Worm (Caenorhabditis elegans) whole organism, L4 larva: ENCODE data around the gene dlc-2.

Experiments
- F37D6.2 ChIP-seq: sonication (generic microtip); optimal IDR thresholded peaks from 2 replicates; lab custom pipeline; 2016; ENCODE audit warnings: mild to moderate bottlenecking, missing genetic modification characterization, missing compliant biosample characterization
- T20F7.1 ChIP-seq: fragments of 200-800 bp; sonication (Bioruptor generic); optimal IDR thresholded peaks from 2 replicates; lab custom pipeline; 2018; ENCODE audit warnings: mild to moderate bottlenecking, missing genetic modification characterization, missing compliant biosample characterization
- Y48G9A.11 ChIP-seq: fragments of 200-800 bp; sonication (Bioruptor generic); IDR thresholded peaks from 2 replicates; pipeline ENCODE4 v1.3.6; 2022; ENCODE audit warnings: missing genetic modification reagents, missing genetic modification characterization, missing compliant biosample characterization
- Y5F2A.4 ChIP-seq: fragments of 200-800 bp; sonication (Bioruptor generic); optimal IDR thresholded peaks from 2 replicates; lab custom pipeline; 2018; ENCODE audit warnings: mild to moderate bottlenecking, missing genetic modification characterization, missing compliant biosample characterization
- aha-1 ChIP-seq: fragments of 150-350 bp; peaks from one replicate; lab custom pipeline; 2014; ENCODE audit warnings: missing biosample characterization, missing genetic modification characterization
- aly-2 ChIP-seq: sonication (generic microtip); optimal IDR thresholded peaks from 2 replicates; lab custom pipeline; 2018; ENCODE audit warnings: missing biosample characterization, missing genetic modification characterization
- ama-1 ChIP-seq: fragments of 150-350 bp; optimal IDR thresholded peaks from 2 replicates; lab custom pipeline; 2014; ENCODE audit warnings: inconsistent platforms, mixed read lengths
- ceh-28 ChIP-seq: fragments of 150-350 bp; optimal IDR thresholded peaks from 2 replicates; lab custom pipeline; 2014; ENCODE audit warnings: missing biosample characterization, missing genetic modification reagents, missing genetic modification characterization
- ceh-62 ChIP-seq: sonication (generic microtip); optimal IDR thresholded peaks from 2 replicates; lab custom pipeline; 2017; ENCODE audit warnings: missing biosample characterization, missing genetic modification characterization
- ceh-82 ChIP-seq: sonication (generic microtip); optimal IDR thresholded peaks from 2 replicates; lab custom pipeline; 2017; ENCODE audit warnings: missing biosample characterization, missing genetic modification characterization
- ces-1 ChIP-seq: fragments of 150-350 bp; sonication (generic microtip); optimal IDR thresholded peaks from 4 replicates; lab custom pipeline; 2014; ENCODE audit warnings: missing biosample characterization, missing genetic modification reagents, missing genetic modification characterization
- ctbp-1 ChIP-seq: fragments of 200-800 bp; sonication (Bioruptor generic); IDR thresholded peaks from 2 replicates; pipeline ENCODE4 v1.3.6; 2022; ENCODE audit warnings: missing genetic modification reagents, missing genetic modification characterization, missing compliant biosample characterization
- daf-16 ChIP-seq, 3 experiments: sonication (generic microtip); optimal IDR thresholded peaks; 2 replicates each; lab custom pipeline; 2016 to 2017; ENCODE audit warnings: missing genetic modification characterization in 3 of 3, missing genetic modification reagents in 3 of 3, mild to moderate bottlenecking in 2 of 3, missing compliant biosample characterization in 2 of 3, missing biosample characterization in 1 of 3, moderate library complexity in 1 of 3
- daf-19 ChIP-seq: fragments of 200-800 bp; sonication (Bioruptor generic); conservative IDR thresholded peaks from 2 replicates; pipeline ENCODE4 v1.3.6; 2022; ENCODE audit warnings: missing genetic modification characterization, missing compliant biosample characterization
- fkh-10 ChIP-seq: fragments of 150-350 bp; optimal IDR thresholded peaks from 2 replicates; lab custom pipeline; 2014; ENCODE audit warnings: missing biosample characterization, missing genetic modification reagents, missing genetic modification characterization
- hlh-11 ChIP-seq: fragments of 200-800 bp; sonication (Bioruptor generic); optimal IDR thresholded peaks from 2 replicates; lab custom pipeline; 2018; ENCODE audit warnings: mild to moderate bottlenecking, missing genetic modification characterization, missing compliant biosample characterization
- hlh-30 ChIP-seq: sonication (generic microtip); optimal IDR thresholded peaks from 2 replicates; lab custom pipeline; 2017; ENCODE audit warnings: antibody characterized with exemption, mild to moderate bottlenecking, missing genetic modification characterization, missing compliant biosample characterization; ENCODE audit not compliant: insufficient read depth
- hmg-1.1 ChIP-seq: fragments of 200-800 bp; sonication (Bioruptor generic); IDR thresholded peaks from 2 replicates; pipeline ENCODE4 v1.3.6; 2022; ENCODE audit warnings: missing genetic modification reagents, missing genetic modification characterization, missing compliant biosample characterization
- lin-15B ChIP-seq: fragments of 150-350 bp; sonication (generic microtip); optimal IDR thresholded peaks from 3 replicates; lab custom pipeline; 2014; ENCODE audit warnings: missing biosample characterization, missing genetic modification characterization
- lir-3 ChIP-seq: sonication (generic microtip); optimal IDR thresholded peaks from 2 replicates; lab custom pipeline; 2016; ENCODE audit warnings: mild to moderate bottlenecking, missing genetic modification characterization, missing compliant biosample characterization
- lsy-2 ChIP-seq, 2 experiments: fragments of 150-350 bp in 1 of 2; sonication (generic microtip) in 1 of 2; optimal IDR thresholded peaks; 2 replicates each; lab custom pipeline; 2014 to 2017; ENCODE audit warnings: missing biosample characterization in 2 of 2, missing genetic modification characterization in 2 of 2
- mdl-1 ChIP-seq, 2 experiments: fragments of 150-350 bp in 1 of 2; sonication (generic microtip) in 1 of 2; optimal IDR thresholded peaks; 2 replicates each; lab custom pipeline; 2014 to 2017; ENCODE audit warnings: missing biosample characterization in 2 of 2, missing genetic modification characterization in 2 of 2
- mep-1 ChIP-seq: fragments of 150-350 bp; sonication (generic microtip); optimal IDR thresholded peaks from 3 replicates; lab custom pipeline; 2014; ENCODE audit warnings: missing biosample characterization, missing genetic modification characterization
- mes-2 ChIP-seq: sonication (generic microtip); optimal IDR thresholded peaks from 2 replicates; lab custom pipeline; 2016; ENCODE audit warnings: missing genotype, mild to moderate bottlenecking, missing genetic modification characterization, missing compliant biosample characterization; ENCODE audit not compliant: poor library complexity, severe bottlenecking
- mxl-2 ChIP-seq: fragments of 200-800 bp; sonication (Bioruptor generic); conservative IDR thresholded peaks from 2 replicates; pipeline ENCODE4 v1.3.6; 2022; ENCODE audit warnings: missing genetic modification reagents, missing genetic modification characterization, missing compliant biosample characterization
- nhr-28 ChIP-seq: fragments of 150-350 bp; optimal IDR thresholded peaks from 2 replicates; lab custom pipeline; 2014; ENCODE audit warnings: missing biosample characterization, missing genetic modification characterization
- nhr-48 ChIP-seq: sonication (generic microtip); optimal IDR thresholded peaks from 2 replicates; lab custom pipeline; 2016; ENCODE audit warnings: mild to moderate bottlenecking, missing genetic modification characterization, missing compliant biosample characterization
- nhr-6 ChIP-seq: fragments of 150-350 bp; optimal IDR thresholded peaks from 2 replicates; lab custom pipeline; 2014; ENCODE audit warnings: missing biosample characterization, missing genetic modification characterization
- nhr-76 ChIP-seq: fragments of 150-350 bp; optimal IDR thresholded peaks from 2 replicates; lab custom pipeline; 2014; ENCODE audit warnings: missing biosample characterization, missing genetic modification characterization
- rbr-2 ChIP-seq: sonication (generic microtip); optimal IDR thresholded peaks from 2 replicates; lab custom pipeline; 2016; ENCODE audit warnings: missing genotype, missing genetic modification characterization, missing compliant biosample characterization
- set-16 ChIP-seq: fragments of 200-800 bp; sonication (Bioruptor generic); IDR thresholded peaks from 2 replicates; pipeline ENCODE4 v1.3.6; 2022; ENCODE audit warnings: missing genetic modification reagents, missing genetic modification characterization, missing compliant biosample characterization
- snpc-1.2 ChIP-seq: fragments of 200-800 bp; sonication (Bioruptor generic); IDR thresholded peaks from 2 replicates; pipeline ENCODE4 v1.3.6; 2022; ENCODE audit warnings: missing genetic modification reagents, missing genetic modification characterization, missing compliant biosample characterization
- tra-1 ChIP-seq: fragments of 200-800 bp; sonication (Bioruptor generic); IDR thresholded peaks from 2 replicates; pipeline ENCODE4 v1.3.6; 2022; ENCODE audit warnings: missing genetic modification reagents, missing genetic modification characterization, missing compliant biosample characterization
- unc-39 ChIP-seq: sonication (generic microtip); optimal IDR thresholded peaks from 2 replicates; lab custom pipeline; 2017; ENCODE audit warnings: missing biosample characterization, missing genetic modification characterization
- unc-62 ChIP-seq, 3 experiments: fragments of 150-350 bp in 1 of 3; sonication (generic microtip); optimal IDR thresholded peaks in 2 of 3; peaks in 1 of 3; 1 replicate in 1 of 3; 2 replicates in 2 of 3; lab custom pipeline; 2014 to 2017; ENCODE audit warnings: missing biosample characterization in 3 of 3, missing genetic modification characterization in 3 of 3, missing genetic modification reagents in 3 of 3, missing genotype in 1 of 3
- zag-1 ChIP-seq: fragments of 150-350 bp; optimal IDR thresholded peaks from 2 replicates; lab custom pipeline; 2014; ENCODE audit warnings: missing biosample characterization, missing genetic modification characterization
- ztf-11 ChIP-seq: fragments of 150-350 bp; optimal IDR thresholded peaks from 2 replicates; lab custom pipeline; 2014; ENCODE audit warnings: missing biosample characterization, missing genetic modification characterization

Gene dlc-2

DNA sequence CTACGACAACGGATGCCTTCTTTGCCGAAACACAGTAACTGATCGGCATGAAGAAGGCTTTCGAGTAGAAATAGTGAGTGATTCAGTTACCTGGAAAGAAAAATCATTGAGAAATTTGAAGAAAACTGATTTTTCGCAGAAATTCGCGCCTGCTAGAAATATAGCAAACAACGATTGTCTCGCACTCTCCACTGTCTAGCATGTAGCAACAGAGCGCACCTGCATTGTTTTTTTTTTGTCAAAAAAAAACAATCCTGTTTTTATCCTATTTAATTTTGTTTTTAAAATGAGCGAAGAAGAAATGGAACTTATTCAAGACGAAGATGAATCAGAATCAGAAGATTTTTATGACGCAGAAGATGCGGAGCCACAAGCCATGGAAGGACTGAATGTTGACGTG is 9.7 kb upstream of the dlc-2 start, which contains the start of the genes ddb-1 and M18.6 (continued):
- TF ChIP-seq snpc-1.2 (no peak), ztf-11 (tag; lab: Kevin White, UChicago) (no peak), mes-2 (tag; lab: Kevin White, UChicago) (peak; percentile 48), set-16 (no peak), Y48G9A.11 (GFP tag; lab: Robert Waterston, UW) (no peak), ces-1 (GFP tag; lab: Kevin White, UChicago) (no peak), mep-1 (tag; lab: Kevin White, UChicago) (peak; percentile 22), nhr-6 (tag; lab: Kevin White, UChicago) (peak; percentile 50), ceh-82 (tag; lab: Kevin White, UChicago) (no peak), nhr-48 (tag; lab: Kevin White, UChicago) (no peak), F37D6.2 (no peak)
- TF ChIP-seq, all 104 proteins: peak for 13

DNA sequence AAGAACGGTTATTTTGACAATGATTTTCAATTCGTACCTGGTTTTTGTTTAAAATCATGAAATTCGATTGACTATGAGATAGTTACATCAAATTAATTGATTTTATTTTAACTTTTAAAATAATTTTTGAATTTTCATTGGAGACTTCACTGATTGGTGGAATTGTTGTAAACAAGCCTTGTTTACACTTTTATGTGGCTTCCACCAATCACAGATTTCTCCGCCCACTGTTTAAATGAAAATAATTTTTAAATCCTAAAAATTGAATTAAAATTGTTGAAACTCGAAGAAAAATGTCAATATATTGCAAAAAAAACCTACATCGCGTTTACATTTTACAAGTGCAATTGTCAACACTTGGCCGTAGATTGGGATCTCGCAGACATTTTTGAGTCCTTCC is 9.2 kb upstream of the dlc-2 start:
- TF ChIP-seq aha-1 (peak; percentile 79), lin-15B (no peak), T20F7.1 (no peak)

DNA sequence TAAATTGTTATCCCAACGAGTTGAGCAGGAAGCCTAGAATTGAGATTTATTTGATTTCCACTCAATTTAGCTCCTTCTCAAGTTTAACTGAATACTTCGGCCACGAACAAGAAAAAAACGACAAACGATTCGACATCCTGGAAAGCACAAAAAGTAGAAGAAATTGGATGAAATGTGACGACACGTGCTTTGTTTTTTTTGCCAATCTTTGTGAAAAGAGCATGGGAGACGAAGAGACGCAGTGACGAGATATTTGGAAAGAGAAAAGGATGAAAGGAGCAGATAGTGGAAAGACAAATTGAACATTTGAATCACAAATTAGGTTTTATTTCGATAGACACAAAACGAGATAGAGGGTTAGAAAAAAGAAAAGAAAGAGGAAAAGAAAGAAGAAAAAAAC is 3.1 kb upstream of the dlc-2 start:
- peak; percentile 17 for TF ChIP-seq mep-1 (tag; lab: Kevin White, UChicago)
- TF ChIP-seq Y5F2A.4 = no peak
- peak in 1 of 2 experiments; percentile 24 for TF ChIP-seq mdl-1 (tag; optimal IDR thresholded peaks at IDR 0.05; lab: Kevin White, UChicago)
- no peak for TF ChIP-seq daf-19
- TF ChIP-seq hlh-30 (tag; lab: Kevin White, UChicago) = peak; percentile 34
- TF ChIP-seq ces-1 (GFP tag; lab: Kevin White, UChicago) = peak; percentile 28
- peak; percentile 6 for TF ChIP-seq rbr-2
- TF ChIP-seq ama-1 (lab: Kevin White, UChicago) = peak; percentile 29
- no peak for TF ChIP-seq aly-2 (tag; lab: Kevin White, UChicago)
- TF ChIP-seq fkh-10 (GFP tag; lab: Kevin White, UChicago) = peak; percentile 50
- peak in 1 of 2 experiments; percentile 32 for TF ChIP-seq lsy-2 (tag; optimal IDR thresholded peaks at IDR 0.05; lab: Kevin White, UChicago)

DNA sequence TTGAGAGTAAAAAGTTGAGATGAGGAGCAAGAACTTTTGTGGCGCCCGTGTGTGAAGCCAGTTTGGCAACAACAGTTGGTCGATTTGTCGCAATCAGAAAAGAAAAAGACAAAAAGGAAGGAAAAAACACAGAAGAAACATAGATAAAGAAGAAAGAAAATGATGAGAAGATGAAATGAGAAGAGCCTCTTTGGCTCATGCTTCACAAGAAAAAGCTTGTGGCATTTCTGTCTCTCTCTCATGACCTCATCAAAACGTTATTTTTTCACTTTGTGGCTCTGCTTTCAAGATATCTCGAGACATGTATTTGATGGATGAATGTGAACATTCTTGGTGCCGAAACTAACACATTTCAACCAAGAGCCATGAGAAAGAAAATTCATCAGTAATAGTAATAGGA is 1.7 kb upstream of the dlc-2 start:
- TF ChIP-seq ceh-62 (tag; lab: Kevin White, UChicago) = no peak
- TF ChIP-seq nhr-28 (tag; lab: Kevin White, UChicago) = no peak
- TF ChIP-seq tra-1 (GFP tag; lab: Robert Waterston, UW) = no peak
- TF ChIP-seq zag-1 (tag; lab: Kevin White, UChicago) = no peak
- no peak for TF ChIP-seq mxl-2 (GFP tag; lab: Robert Waterston, UW)
- no peak for TF ChIP-seq Y5F2A.4
- TF ChIP-seq unc-62 (GFP tag; optimal IDR thresholded peaks at IDR 0.05 in 1 of 2; lab: Kevin White, UChicago) = peak in 1 of 2 experiments; percentile 10
- no peak for TF ChIP-seq unc-62 (tag; optimal IDR thresholded peaks at IDR 0.05; lab: Kevin White, UChicago)
- TF ChIP-seq hlh-11 (tag; lab: Kevin White, UChicago) = peak; percentile 42
- no peak for TF ChIP-seq hmg-1.1 (GFP tag; lab: Robert Waterston, UW)
- TF ChIP-seq daf-19 = no peak
- no peak for TF ChIP-seq Y48G9A.11 (GFP tag; lab: Robert Waterston, UW)
- TF ChIP-seq hlh-30 (tag; lab: Kevin White, UChicago) = peak; percentile 56
- no peak for TF ChIP-seq unc-39 (tag; lab: Kevin White, UChicago)
- TF ChIP-seq ceh-28 = no peak
- no peak for TF ChIP-seq nhr-76 (tag; lab: Kevin White, UChicago)
- TF ChIP-seq lir-3 = no peak
- no peak for TF ChIP-seq ctbp-1 (GFP tag; lab: Robert Waterston, UW)
- peak in 1 of 2 experiments; percentile 21 for TF ChIP-seq daf-16 (GFP tag; optimal IDR thresholded peaks at IDR 0.05; lab: Kevin White, UChicago)
- no peak for TF ChIP-seq daf-16 (tag; optimal IDR thresholded peaks at IDR 0.05; lab: Kevin White, UChicago)
- TF ChIP-seq, all 104 proteins: peak for 4
